Worm (Caenorhabditis elegans) whole organism, L4 larva: ENCODE results near the gene sek-3.

Experiments used
- F10B5.3 ChIP-seq: sonication (generic microtip); optimal IDR thresholded peaks from 2 replicates; lab custom pipeline; 2016; ENCODE audit warnings: mild to moderate bottlenecking, missing genetic modification characterization, missing compliant biosample characterization
- F37D6.2 ChIP-seq: sonication (generic microtip); optimal IDR thresholded peaks from 2 replicates; lab custom pipeline; 2016; ENCODE audit warnings: mild to moderate bottlenecking, missing genetic modification characterization, missing compliant biosample characterization
- T20F7.1 ChIP-seq: fragments of 200-800 bp; sonication (Bioruptor generic); optimal IDR thresholded peaks from 2 replicates; lab custom pipeline; 2018; ENCODE audit warnings: mild to moderate bottlenecking, missing genetic modification characterization, missing compliant biosample characterization
- Y75B8A.6 ChIP-seq: fragments of 200-800 bp; sonication (Bioruptor generic); IDR thresholded peaks from 2 replicates; pipeline ENCODE4 v1.3.6; 2022; ENCODE audit warnings: missing genetic modification reagents, missing genetic modification characterization, missing compliant biosample characterization
- ZK337.2 ChIP-seq: fragments of 200-800 bp; sonication (Bioruptor generic); IDR thresholded peaks from 2 replicates; pipeline ENCODE4 v1.3.6; 2022; ENCODE audit warnings: missing genetic modification reagents, missing genetic modification characterization, missing compliant biosample characterization
- ZK546.5 ChIP-seq, 2 experiments: sonication (generic microtip); optimal IDR thresholded peaks; 2 replicates each; lab custom pipeline; 2017; ENCODE audit warnings: missing biosample characterization in 2 of 2, missing genetic modification characterization in 2 of 2
- aha-1 ChIP-seq: fragments of 150-350 bp; peaks from one replicate; lab custom pipeline; 2014; ENCODE audit warnings: missing biosample characterization, missing genetic modification characterization
- arid-1 ChIP-seq: fragments of 200-800 bp; sonication (Bioruptor generic); conservative IDR thresholded peaks from 2 replicates; pipeline ENCODE4 v1.3.6; 2022; ENCODE audit warnings: missing genetic modification reagents, missing genetic modification characterization, missing compliant biosample characterization
- ces-1 ChIP-seq: fragments of 150-350 bp; sonication (generic microtip); optimal IDR thresholded peaks from 4 replicates; lab custom pipeline; 2014; ENCODE audit warnings: missing biosample characterization, missing genetic modification reagents, missing genetic modification characterization
- daf-16 ChIP-seq, 3 experiments: sonication (generic microtip); optimal IDR thresholded peaks; 2 replicates each; lab custom pipeline; 2016 to 2017; ENCODE audit warnings: missing genetic modification characterization in 3 of 3, missing genetic modification reagents in 3 of 3, mild to moderate bottlenecking in 2 of 3, missing compliant biosample characterization in 2 of 3, missing biosample characterization in 1 of 3, moderate library complexity in 1 of 3
- dmd-8 ChIP-seq: fragments of 200-800 bp; sonication (Bioruptor generic); IDR thresholded peaks from 2 replicates; pipeline ENCODE4 v1.3.6; 2022; ENCODE audit warnings: missing genetic modification characterization, missing compliant biosample characterization
- duxl-1 ChIP-seq: sonication (generic microtip); optimal IDR thresholded peaks from 2 replicates; lab custom pipeline; 2016; ENCODE audit warnings: mild to moderate bottlenecking, missing genetic modification characterization, moderate library complexity, missing compliant biosample characterization; ENCODE audit not compliant: poor library complexity
- dve-1 ChIP-seq: sonication (generic microtip); optimal IDR thresholded peaks from 2 replicates; lab custom pipeline; 2017; ENCODE audit warnings: antibody characterized with exemption, mild to moderate bottlenecking, missing genetic modification characterization, missing compliant biosample characterization; ENCODE audit not compliant: insufficient read depth
- hmg-1.1 ChIP-seq: fragments of 200-800 bp; sonication (Bioruptor generic); IDR thresholded peaks from 2 replicates; pipeline ENCODE4 v1.3.6; 2022; ENCODE audit warnings: missing genetic modification reagents, missing genetic modification characterization, missing compliant biosample characterization
- lin-29 ChIP-seq: fragments of 200-800 bp; sonication (Bioruptor generic); IDR thresholded peaks from 2 replicates; pipeline ENCODE4 v1.3.6; 2022; ENCODE audit warnings: missing genetic modification reagents, missing genetic modification characterization, missing compliant biosample characterization
- lin-39 ChIP-seq: fragments of 150-350 bp; optimal IDR thresholded peaks from 2 replicates; lab custom pipeline; 2014; ENCODE audit warnings: missing biosample characterization, missing genetic modification reagents, missing genetic modification characterization
- mes-2 ChIP-seq: sonication (generic microtip); optimal IDR thresholded peaks from 2 replicates; lab custom pipeline; 2016; ENCODE audit warnings: missing genotype, mild to moderate bottlenecking, missing genetic modification characterization, missing compliant biosample characterization; ENCODE audit not compliant: poor library complexity, severe bottlenecking
- php-3 ChIP-seq: fragments of 200-800 bp; sonication (Bioruptor generic); IDR thresholded peaks from 2 replicates; pipeline ENCODE4 v1.3.6; 2022; ENCODE audit warnings: missing genetic modification reagents, missing genetic modification characterization, missing compliant biosample characterization
- pqm-1 ChIP-seq: sonication (generic microtip); optimal IDR thresholded peaks from 2 replicates; lab custom pipeline; 2017; ENCODE audit warnings: missing biosample characterization, missing genetic modification characterization
- saeg-2 ChIP-seq: fragments of 200-800 bp; sonication (Bioruptor generic); IDR thresholded peaks from 2 replicates; pipeline ENCODE4 v1.3.6; 2022; ENCODE audit warnings: missing genetic modification reagents, missing genetic modification characterization, missing compliant biosample characterization
- spr-1 ChIP-seq: sonication (generic microtip); optimal IDR thresholded peaks from 2 replicates; lab custom pipeline; 2016; ENCODE audit warnings: mild to moderate bottlenecking, missing genetic modification characterization, missing compliant biosample characterization
- spr-3 ChIP-seq: fragments of 200-800 bp; sonication (Bioruptor generic); optimal IDR thresholded peaks from 2 replicates; lab custom pipeline; 2018; ENCODE audit warnings: mild to moderate bottlenecking, missing genetic modification characterization, missing compliant biosample characterization
- tra-1 ChIP-seq: fragments of 200-800 bp; sonication (Bioruptor generic); IDR thresholded peaks from 2 replicates; pipeline ENCODE4 v1.3.6; 2022; ENCODE audit warnings: missing genetic modification reagents, missing genetic modification characterization, missing compliant biosample characterization
- unc-62 ChIP-seq, 3 experiments: fragments of 150-350 bp in 1 of 3; sonication (generic microtip); optimal IDR thresholded peaks in 2 of 3; peaks in 1 of 3; 1 replicate in 1 of 3; 2 replicates in 2 of 3; lab custom pipeline; 2014 to 2017; ENCODE audit warnings: missing biosample characterization in 3 of 3, missing genetic modification characterization in 3 of 3, missing genetic modification reagents in 3 of 3, missing genotype in 1 of 3
- vab-7 ChIP-seq: fragments of 200-800 bp; sonication (Bioruptor generic); IDR thresholded peaks from 2 replicates; pipeline ENCODE4 v1.3.6; 2022; ENCODE audit warnings: missing genetic modification reagents, missing genetic modification characterization, missing compliant biosample characterization
- ztf-7 ChIP-seq: fragments of 150-350 bp; optimal IDR thresholded peaks from 2 replicates; lab custom pipeline; 2014; ENCODE audit warnings: missing biosample characterization, missing genetic modification characterization

The sek-3 gene

ce11 chrX:5033868-5034267, 16.2 kb downstream of the sek-3 start, which contains the start of gene ZC449.4:
ZC449.4 (minus strand) TSS chrX:5033968.
- TF ChIP-seq F10B5.3 (no peak), unc-62 (GFP tag; optimal IDR thresholded peaks at IDR 0.05 in 1 of 2; lab: Kevin White, UChicago) (peak in 1 of 2 experiments; percentile 26), unc-62 (tag; optimal IDR thresholded peaks at IDR 0.05; lab: Kevin White, UChicago) (no peak), arid-1 (no peak), Y75B8A.6 (no peak), aha-1 (peak; percentile 43), ces-1 (no peak)

DNA sequence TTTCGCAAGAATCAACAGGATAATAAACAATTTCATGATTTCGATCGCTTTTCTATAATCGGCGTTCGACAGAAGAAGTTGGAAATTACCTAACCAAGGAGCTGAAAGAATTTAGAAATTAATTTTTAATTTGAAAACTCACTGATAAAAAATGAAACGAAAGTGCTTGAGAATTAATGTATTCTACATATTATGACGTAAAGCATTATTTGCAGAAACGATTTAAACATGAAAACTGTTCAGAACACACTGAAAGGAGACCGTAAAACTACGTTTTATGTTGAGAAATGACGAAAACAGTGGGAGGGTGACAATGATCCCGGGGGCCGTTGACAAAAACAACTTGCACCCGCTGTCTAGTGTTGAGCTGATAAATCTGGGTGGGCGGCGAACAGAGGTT, 20.0 kb downstream of the sek-3 start, which contains the start of gene ZC449.5:
TSS of gene ZC449.5 (minus strand) at position 101 of the 400 bp plus-strand sequence.
- TF ChIP-seq pqm-1: peak; percentile 39
- no peak for TF ChIP-seq daf-16 (GFP tag; optimal IDR thresholded peaks at IDR 0.05; lab: Kevin White, UChicago)
- TF ChIP-seq daf-16 (tag; optimal IDR thresholded peaks at IDR 0.05; lab: Kevin White, UChicago): no peak

- TF ChIP-seq tra-1 (GFP tag; lab: Robert Waterston, UW): no peak
- TF ChIP-seq php-3 (GFP tag; lab: Robert Waterston, UW): no peak
- no peak for TF ChIP-seq hmg-1.1 (GFP tag; lab: Robert Waterston, UW)
Observed at ce11 chrX:5038812-5039211, 21.1 kb downstream of the sek-3 start.

DNA sequence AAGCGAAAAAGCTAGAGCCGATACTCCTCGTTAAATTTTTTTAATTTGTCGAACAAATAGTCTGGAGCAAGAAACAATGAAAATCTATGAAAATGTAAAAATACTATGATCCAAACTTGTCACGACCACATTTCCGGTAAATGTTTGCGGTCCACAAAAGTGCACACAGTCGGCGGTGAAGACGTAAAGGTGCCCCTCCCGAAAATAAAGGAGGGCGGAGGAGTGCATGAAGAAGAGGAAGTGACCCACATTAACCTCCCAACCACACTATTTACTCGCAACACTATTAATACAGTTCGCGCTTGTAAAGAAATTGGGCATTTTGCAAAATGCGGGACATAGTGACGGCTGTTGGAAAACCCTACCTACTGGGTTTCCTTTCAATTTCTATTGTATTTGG, 22.3 kb downstream of the sek-3 start:
- TF ChIP-seq unc-62 (GFP tag; optimal IDR thresholded peaks at IDR 0.05 in 1 of 2; lab: Kevin White, UChicago) (peak in 1 of 2 experiments; percentile 92), unc-62 (tag; optimal IDR thresholded peaks at IDR 0.05; lab: Kevin White, UChicago) (no peak), saeg-2 (GFP tag; lab: Robert Waterston, UW) (no peak)

- TF ChIP-seq lin-39 (tag; lab: Kevin White, UChicago) (no peak), unc-62 (GFP tag; optimal IDR thresholded peaks at IDR 0.05 in 1 of 2; lab: Kevin White, UChicago) (peak in 1 of 2 experiments; percentile 30), unc-62 (tag; optimal IDR thresholded peaks at IDR 0.05; lab: Kevin White, UChicago) (no peak)
Observed at ce11 chrX:5043887-5044286, 26.2 kb downstream of the sek-3 start, which contains the start of gene Y64H9A.2. Y64H9A.2 (plus strand) TSS chrX:5043976.

- TF ChIP-seq dmd-8 (GFP tag; lab: Robert Waterston, UW): no peak
- no peak for TF ChIP-seq spr-3
- no peak for TF ChIP-seq duxl-1 (tag; lab: Kevin White, UChicago)
- no peak for TF ChIP-seq lin-29 (GFP tag; lab: Robert Waterston, UW)
- TF ChIP-seq spr-1: no peak
Observed at ce11 chrX:5059163-5059562, 41.5 kb downstream of the sek-3 start, which contains the start of gene C24H10.4. C24H10.4 (minus strand) TSS chrX:5059263.

DNA sequence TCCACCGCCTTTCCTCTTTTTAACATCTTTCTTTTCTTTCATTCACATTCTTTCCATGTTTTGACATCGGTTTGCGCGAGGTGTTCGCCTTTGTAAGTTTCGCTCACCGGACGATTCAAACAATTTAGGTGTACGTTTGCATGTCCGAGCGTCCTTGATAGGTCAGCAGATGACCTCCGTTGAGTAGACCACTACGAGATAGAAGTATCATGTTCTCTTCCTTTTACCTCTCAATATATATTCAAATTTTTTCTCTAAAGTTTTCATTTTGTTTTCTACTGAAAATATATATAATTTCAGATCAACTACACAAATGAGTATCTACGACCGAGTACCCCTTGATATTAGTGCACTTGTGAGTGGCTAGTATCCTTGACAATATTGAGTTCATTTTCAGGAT, 43.1 kb downstream of the sek-3 start, which contains the start of gene C24H10.3:
TSS of gene C24H10.3 (plus strand) at position 301 of the 400 bp plus-strand sequence.
- TF ChIP-seq ZK337.2 (no peak), dve-1 (tag; lab: Kevin White, UChicago) (no peak), duxl-1 (tag; lab: Kevin White, UChicago) (no peak), vab-7 (GFP tag; lab: Robert Waterston, UW) (no peak), F37D6.2 (no peak), tra-1 (GFP tag; lab: Robert Waterston, UW) (no peak), T20F7.1 (GFP tag; lab: Kevin White, UChicago) (no peak), ZK546.5 (tag; optimal IDR thresholded peaks at IDR 0.05; lab: Kevin White, UChicago) (no peak), ztf-7 (no peak)

- no peak for TF ChIP-seq mes-2
- TF ChIP-seq unc-62 (GFP tag; optimal IDR thresholded peaks at IDR 0.05 in 1 of 2; lab: Kevin White, UChicago): peak in 1 of 2 experiments; percentile 77
- TF ChIP-seq unc-62 (tag; optimal IDR thresholded peaks at IDR 0.05; lab: Kevin White, UChicago): no peak
Observed at ce11 chrX:5061763-5062162, 44.1 kb downstream of the sek-3 start.
